Worm (Caenorhabditis elegans): Measurements from ENCODE around the gene C49F5.3.

DNA sequence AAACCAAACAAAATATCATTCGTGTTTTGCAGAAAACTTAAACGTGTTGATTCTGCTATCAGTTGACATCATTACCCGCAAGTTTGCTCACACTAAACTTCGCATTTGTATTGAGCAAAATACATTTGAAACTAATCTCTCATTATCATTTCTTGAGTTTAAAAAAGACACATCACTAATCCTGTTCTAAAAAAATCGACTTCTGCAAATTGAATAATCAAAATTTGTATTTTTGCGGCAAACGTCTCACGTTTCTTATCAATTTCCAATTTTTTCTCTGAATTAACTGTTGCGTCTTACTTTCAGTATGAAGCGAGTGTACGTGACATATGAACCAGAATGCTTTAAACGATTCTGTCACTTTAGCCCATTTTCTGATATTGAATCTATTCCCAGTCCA is 23.6 kb downstream of the C49F5.3 start, which contains the start of gene C49F5.8:
- TF ChIP-seq lsy-2 (tag; optimal IDR thresholded peaks at IDR 0.05) (no peak), unc-62 (GFP tag; optimal IDR thresholded peaks at IDR 0.05 in 1 of 2) (no peak), unc-62 (tag; optimal IDR thresholded peaks at IDR 0.05) (no peak), unc-130 (GFP tag; optimal IDR thresholded peaks at IDR 0.05) (no peak), pha-4 (GFP tag; IDR thresholded peaks at IDR 0.05) (no peak), pha-4 (tag; optimal IDR thresholded peaks at IDR 0.05) (no peak), mdl-1 (tag; optimal IDR thresholded peaks at IDR 0.05) (no peak), nhr-41 (GFP tag; IDR thresholded peaks at IDR 0.05) (no peak), vab-7 (GFP tag; IDR thresholded peaks at IDR 0.05) (no peak), zag-1 (tag; optimal IDR thresholded peaks at IDR 0.05) (no peak), dpl-1 (GFP tag; optimal IDR thresholded peaks at IDR 0.05) (no peak), attf-4 (tag; optimal IDR thresholded peaks at IDR 0.05) (no peak)
